Worm (Caenorhabditis elegans) whole organism, L4 larva: Measurements from ENCODE around the gene sfxn-1.1.

Experiments used
- R02D3.7 ChIP-seq: fragments of 150-350 bp; sonication (generic microtip); optimal IDR thresholded peaks from 3 replicates; lab custom pipeline; 2014; ENCODE audit warnings: missing biosample characterization, missing genetic modification characterization
- attf-4 ChIP-seq: sonication (generic microtip); optimal IDR thresholded peaks from 3 replicates; lab custom pipeline; 2017; ENCODE audit warnings: missing biosample characterization, missing genetic modification characterization
- dmd-6 ChIP-seq: fragments of 200-800 bp; sonication (Bioruptor generic); IDR thresholded peaks from 2 replicates; pipeline ENCODE4 v1.3.6; 2022; ENCODE audit warnings: missing genetic modification reagents, missing genetic modification characterization, missing compliant biosample characterization
- dpl-1 ChIP-seq: fragments of 150-350 bp; optimal IDR thresholded peaks from 2 replicates; lab custom pipeline; 2014; ENCODE audit warnings: missing biosample characterization, missing genetic modification reagents, missing genetic modification characterization
- fkh-10 ChIP-seq: fragments of 150-350 bp; optimal IDR thresholded peaks from 2 replicates; lab custom pipeline; 2014; ENCODE audit warnings: missing biosample characterization, missing genetic modification reagents, missing genetic modification characterization
- fos-1 ChIP-seq: fragments of 150-350 bp; optimal IDR thresholded peaks from 2 replicates; lab custom pipeline; 2014; ENCODE audit warnings: missing biosample characterization, missing genetic modification characterization
- jun-1 ChIP-seq: fragments of 150-350 bp; optimal IDR thresholded peaks from 2 replicates; lab custom pipeline; 2014; ENCODE audit warnings: missing biosample characterization, missing genetic modification reagents, missing genetic modification characterization
- lir-3 ChIP-seq: sonication (generic microtip); optimal IDR thresholded peaks from 2 replicates; lab custom pipeline; 2016; ENCODE audit warnings: mild to moderate bottlenecking, missing genetic modification characterization, missing compliant biosample characterization
- nhr-25 ChIP-seq: sonication (generic microtip); optimal IDR thresholded peaks from 2 replicates; lab custom pipeline; 2017; ENCODE audit warnings: missing genetic modification characterization, mild to moderate bottlenecking, missing compliant biosample characterization, antibody characterized with exemption, moderate library complexity, borderline replicate concordance; ENCODE audit not compliant: insufficient read depth
- nhr-28 ChIP-seq: fragments of 150-350 bp; optimal IDR thresholded peaks from 2 replicates; lab custom pipeline; 2014; ENCODE audit warnings: missing biosample characterization, missing genetic modification characterization
- nhr-77 ChIP-seq: fragments of 150-350 bp; optimal IDR thresholded peaks from 2 replicates; lab custom pipeline; 2014; ENCODE audit warnings: missing biosample characterization, missing genetic modification characterization
- skn-1 ChIP-seq: fragments of 150-350 bp; optimal IDR thresholded peaks from 2 replicates; lab custom pipeline; 2014; ENCODE audit warnings: missing biosample characterization, missing genetic modification characterization
- snpc-1.2 ChIP-seq: fragments of 200-800 bp; sonication (Bioruptor generic); IDR thresholded peaks from 2 replicates; pipeline ENCODE4 v1.3.6; 2022; ENCODE audit warnings: missing genetic modification reagents, missing genetic modification characterization, missing compliant biosample characterization
- ztf-11 ChIP-seq: fragments of 150-350 bp; optimal IDR thresholded peaks from 2 replicates; lab custom pipeline; 2014; ENCODE audit warnings: missing biosample characterization, missing genetic modification characterization

ce11 chrII:9518781-9519180, at the start of gene sfxn-1.1, which contains the start of gene AH6.3:
- no peak for TF ChIP-seq dpl-1 (GFP tag; lab: Kevin White, UChicago)
- no peak for TF ChIP-seq fkh-10 (GFP tag; lab: Kevin White, UChicago)
- TF ChIP-seq nhr-25 = no peak
- TF ChIP-seq nhr-28 (tag; lab: Kevin White, UChicago) = no peak
- TF ChIP-seq R02D3.7 (tag; lab: Kevin White, UChicago) = no peak
- no peak for TF ChIP-seq attf-4 (tag; lab: Kevin White, UChicago)
- no peak for TF ChIP-seq lir-3 (tag; lab: Kevin White, UChicago)
- no peak for TF ChIP-seq ztf-11 (tag; lab: Kevin White, UChicago)
- TF ChIP-seq skn-1 = no peak
- TF ChIP-seq fos-1 (tag; lab: Kevin White, UChicago) = no peak
- no peak for TF ChIP-seq nhr-77 (tag; lab: Kevin White, UChicago)
- no peak for TF ChIP-seq snpc-1.2 (GFP tag; lab: Robert Waterston, UW)
- no peak for TF ChIP-seq jun-1 (tag; lab: Kevin White, UChicago)
- no peak for TF ChIP-seq dmd-6
